Fruit fly (Drosophila melanogaster) whole organism: ENCODE measurements around the gene CG31122.

ENCODE experiments used
- CG8478 ChIP-seq: fragments of >200 bp; optimal IDR thresholded peaks from 2 replicates; lab custom pipeline; 2018; ENCODE audit warnings: inconsistent platforms
- Dll ChIP-seq: fragments of >200 bp; optimal IDR thresholded peaks from 2 replicates; lab custom pipeline; 2017
- EcR ChIP-seq, 2 experiments: fragments of >200 bp; optimal IDR thresholded peaks; 2 replicates each; lab custom pipeline; 2017; ENCODE audit warnings: missing biosample characterization in 2 of 2, missing genetic modification characterization in 2 of 2, missing genetic modification reagents in 2 of 2
- pan ChIP-seq: fragments of >200 bp; optimal IDR thresholded peaks from 2 replicates; lab custom pipeline; 2017
- psq ChIP-seq: fragments of >200 bp; optimal IDR thresholded peaks from 2 replicates; lab custom pipeline; 2017
- usp ChIP-seq: fragments of >200 bp; optimal IDR thresholded peaks from 2 replicates; lab custom pipeline; 2017; ENCODE audit warnings: missing biosample characterization, missing genetic modification characterization, mixed read lengths

The CG31122 gene

dm6 chr3R:18372688-18373304, 39.9 kb downstream of the CG31122 start, which contains the start of gene gl:
Gene gl (minus strand): TSS chr3R:18372738.
- TF ChIP-seq CG8478 (lab: Kevin White, UChicago) (no peak), EcR (GFP tag; optimal IDR thresholded peaks at IDR 0.05; lab: Kevin White, UChicago) (no peak), Dll (lab: Kevin White, UChicago) (no peak), usp (GFP tag; lab: Kevin White, UChicago) (no peak), pan (lab: Kevin White, UChicago) (no peak), psq (lab: Kevin White, UChicago) (no peak)

dm6 chr3R:18371346-18371745, 41.3 kb downstream of the CG31122 start:
- no peak for TF ChIP-seq CG8478 (lab: Kevin White, UChicago)
- no peak for TF ChIP-seq EcR (GFP tag; optimal IDR thresholded peaks at IDR 0.05; lab: Kevin White, UChicago)
- no peak for TF ChIP-seq usp (GFP tag; lab: Kevin White, UChicago)
- no peak for TF ChIP-seq Dll (lab: Kevin White, UChicago)
- no peak for TF ChIP-seq psq (lab: Kevin White, UChicago)

dm6 chr3R:18368595-18368994, 44.1 kb downstream of the CG31122 start:
- TF ChIP-seq Dll (lab: Kevin White, UChicago) = no peak
- TF ChIP-seq usp (GFP tag; lab: Kevin White, UChicago) = no peak
- no peak for TF ChIP-seq EcR (GFP tag; optimal IDR thresholded peaks at IDR 0.05; lab: Kevin White, UChicago)
- no peak for TF ChIP-seq pan (lab: Kevin White, UChicago)
- TF ChIP-seq CG8478 (lab: Kevin White, UChicago) = no peak
- TF ChIP-seq psq (lab: Kevin White, UChicago) = no peak

dm6 chr3R:18366644-18366985, 46.1 kb downstream of the CG31122 start:
- TF ChIP-seq usp (GFP tag; lab: Kevin White, UChicago) (no peak), Dll (lab: Kevin White, UChicago) (no peak), pan (lab: Kevin White, UChicago) (no peak), psq (lab: Kevin White, UChicago) (no peak), CG8478 (lab: Kevin White, UChicago) (no peak), EcR (GFP tag; optimal IDR thresholded peaks at IDR 0.05; lab: Kevin White, UChicago) (no peak)

- no peak for TF ChIP-seq EcR (GFP tag; optimal IDR thresholded peaks at IDR 0.05; lab: Kevin White, UChicago)
- TF ChIP-seq pan (lab: Kevin White, UChicago) = no peak
- TF ChIP-seq CG8478 (lab: Kevin White, UChicago) = no peak
- no peak for TF ChIP-seq usp (GFP tag; lab: Kevin White, UChicago)
- no peak for TF ChIP-seq psq (lab: Kevin White, UChicago)
Observed at dm6 chr3R:18365978-18366643, 46.6 kb downstream of the CG31122 start, which contains the start of the genes WRNexo and Nup43. Gene WRNexo (minus strand): TSS chr3R:18366162. Gene Nup43 (plus strand): TSS chr3R:18366638.

- no peak for TF ChIP-seq pan (lab: Kevin White, UChicago)
- no peak for TF ChIP-seq CG8478 (lab: Kevin White, UChicago)
Observed at dm6 chr3R:18361694-18362093, 51.0 kb downstream of the CG31122 start, which contains the start of gene hmw. Gene hmw (plus strand): TSS chr3R:18361994.

- TF ChIP-seq psq (lab: Kevin White, UChicago) = no peak
- no peak for TF ChIP-seq CG8478 (lab: Kevin White, UChicago)
- no peak for TF ChIP-seq pan (lab: Kevin White, UChicago)
- no peak for TF ChIP-seq usp (GFP tag; lab: Kevin White, UChicago)
- TF ChIP-seq Dll (lab: Kevin White, UChicago) = peak; percentile 61
- TF ChIP-seq EcR (GFP tag; optimal IDR thresholded peaks at IDR 0.05; lab: Kevin White, UChicago) = no peak
Observed at dm6 chr3R:18360630-18361260, 51.9 kb downstream of the CG31122 start, which contains the start of gene CG15803. Gene CG15803 (minus strand): TSS chr3R:18360728.
